Fruit fly (Drosophila melanogaster) whole organism, embryonic: Measurements from ENCODE around the gene tbc.

Experiments
- Ada2b ChIP-seq: fragments of 200-800 bp; sonication (Bioruptor generic); IDR thresholded peaks from 2 replicates; pipeline ENCODE4 v1.3.6; 2022; ENCODE audit warnings: missing biosample characterization, missing genetic modification characterization
- CG10979 ChIP-seq: fragments of 200-800 bp; sonication (Bioruptor generic); optimal IDR thresholded peaks from 2 replicates; lab custom pipeline; 2018; ENCODE audit warnings: missing biosample characterization, mild to moderate bottlenecking, missing genetic modification characterization, moderate library complexity
- CG12769 ChIP-seq: fragments of 200-800 bp; sonication (Bioruptor generic); optimal IDR thresholded peaks from 2 replicates; lab custom pipeline; 2019; ENCODE audit warnings: missing biosample characterization, mild to moderate bottlenecking, missing genetic modification characterization, moderate library complexity
- CG1602 ChIP-seq: fragments of 200-800 bp; sonication (Bioruptor generic); optimal IDR thresholded peaks from 3 replicates; lab custom pipeline; 2016; ENCODE audit warnings: missing biosample characterization, missing genetic modification characterization
- CG18262 ChIP-seq: fragments of 200-800 bp; optimal IDR thresholded peaks from 3 replicates; lab custom pipeline; 2019; ENCODE audit warnings: missing biosample characterization, mild to moderate bottlenecking, missing genetic modification characterization, moderate library complexity
- CG18599 ChIP-seq: fragments of 200-800 bp; sonication (Bioruptor generic); optimal IDR thresholded peaks from 3 replicates; lab custom pipeline; 2017; ENCODE audit warnings: missing biosample characterization, missing genetic modification characterization, mild to moderate bottlenecking, moderate library complexity, missing genetic modification reagents
- CG33213 ChIP-seq: fragments of 200-800 bp; sonication (Bioruptor generic); optimal IDR thresholded peaks from 3 replicates; lab custom pipeline; 2016; ENCODE audit warnings: missing biosample characterization, missing genetic modification characterization
- CG33557 ChIP-seq: fragments of 200-800 bp; sonication (Bioruptor generic); optimal IDR thresholded peaks from 2 replicates; lab custom pipeline; 2019; ENCODE audit warnings: missing biosample characterization, mild to moderate bottlenecking, missing genetic modification characterization, moderate library complexity
- CG34376 ChIP-seq: fragments of 200-800 bp; sonication (Bioruptor generic); optimal IDR thresholded peaks from 2 replicates; lab custom pipeline; 2018; ENCODE audit warnings: missing biosample characterization, mild to moderate bottlenecking, missing genetic modification characterization
- CG42726 ChIP-seq: fragments of 200-800 bp; sonication (Bioruptor generic); IDR thresholded peaks from 2 replicates; pipeline ENCODE4 v1.3.6; 2022; ENCODE audit warnings: missing biosample characterization, missing genetic modification characterization; ENCODE audit not compliant: partially characterized antibody
- CG7357 ChIP-seq: fragments of 200-800 bp; sonication (Bioruptor generic); IDR thresholded peaks from 3 replicates; pipeline ENCODE4 v1.3.6; 2022; ENCODE audit warnings: missing biosample characterization, missing genetic modification characterization
- CG7987 ChIP-seq: fragments of 200-800 bp; sonication (Bioruptor generic); optimal IDR thresholded peaks from 2 replicates; lab custom pipeline; 2018; ENCODE audit warnings: missing biosample characterization, mild to moderate bottlenecking, missing genetic modification characterization, moderate library complexity
- CG9437 ChIP-seq: fragments of 200-800 bp; sonication (Bioruptor generic); optimal IDR thresholded peaks from 2 replicates; lab custom pipeline; 2018; ENCODE audit warnings: missing biosample characterization, mild to moderate bottlenecking, missing genetic modification characterization
- CG9727 ChIP-seq: fragments of 200-800 bp; sonication (Bioruptor generic); optimal IDR thresholded peaks from 3 replicates; lab custom pipeline; 2017; ENCODE audit warnings: missing biosample characterization, mild to moderate bottlenecking, missing genetic modification characterization
- CHES-1-like ChIP-seq: fragments of 200-800 bp; sonication (Bioruptor generic); optimal IDR thresholded peaks from 2 replicates; lab custom pipeline; 2016; ENCODE audit warnings: missing biosample characterization, missing genetic modification characterization
- E2f2 ChIP-seq: fragments of 200-800 bp; sonication (Bioruptor generic); IDR thresholded peaks from 2 replicates; pipeline ENCODE4 v1.3.6; 2022; ENCODE audit warnings: missing biosample characterization, missing genetic modification characterization
- Fer1 ChIP-seq: fragments of 200-800 bp; sonication (Bioruptor generic); optimal IDR thresholded peaks from 2 replicates; lab custom pipeline; 2017; ENCODE audit warnings: missing biosample characterization, mild to moderate bottlenecking, missing genetic modification characterization
- HLH3B ChIP-seq: fragments of 200-800 bp; sonication (Bioruptor generic); IDR thresholded peaks from 2 replicates; pipeline ENCODE4 v1.3.6; 2022; ENCODE audit warnings: missing biosample characterization, missing genetic modification characterization
- HmgD ChIP-seq: fragments of 200-800 bp; sonication (Bioruptor generic); optimal IDR thresholded peaks from 3 replicates; lab custom pipeline; 2016; ENCODE audit warnings: missing biosample characterization, missing genetic modification characterization
- Hmr ChIP-seq: fragments of 200-800 bp; sonication (Bioruptor generic); optimal IDR thresholded peaks from 3 replicates; lab custom pipeline; 2017; ENCODE audit warnings: mild to moderate bottlenecking, missing biosample characterization, missing genetic modification reagents, missing genetic modification characterization
- Mrtf ChIP-seq: fragments of 200-800 bp; sonication (Bioruptor generic); IDR thresholded peaks from 3 replicates; pipeline ENCODE4 v1.3.6; 2022; ENCODE audit warnings: missing biosample characterization, missing genetic modification characterization
- Myb ChIP-seq: fragments of 200-800 bp; sonication (Bioruptor generic); optimal IDR thresholded peaks from 2 replicates; lab custom pipeline; 2016; ENCODE audit warnings: missing biosample characterization, missing genetic modification characterization
- Six4 ChIP-seq: fragments of 200-800 bp; sonication (Bioruptor generic); optimal IDR thresholded peaks from 2 replicates; lab custom pipeline; 2016; ENCODE audit warnings: missing biosample characterization, missing genetic modification characterization
- Sox102F ChIP-seq: fragments of 200-800 bp; sonication (Bioruptor generic); optimal IDR thresholded peaks from 2 replicates; lab custom pipeline; 2018; ENCODE audit warnings: missing biosample characterization, mild to moderate bottlenecking, missing genetic modification characterization, moderate library complexity
- Sry-δ ChIP-seq: fragments of 200-800 bp; sonication (Bioruptor generic); optimal IDR thresholded peaks from 2 replicates; lab custom pipeline; 2016; ENCODE audit warnings: missing biosample characterization, missing genetic modification characterization
- Vsx1 ChIP-seq: fragments of 200-800 bp; sonication (Bioruptor generic); optimal IDR thresholded peaks from 2 replicates; lab custom pipeline; 2017; ENCODE audit warnings: missing biosample characterization, mild to moderate bottlenecking, missing genetic modification characterization, missing genetic modification reagents
- Xrp1 ChIP-seq: fragments of 200-800 bp; sonication (Bioruptor generic); IDR thresholded peaks from 2 replicates; pipeline ENCODE4 v1.3.6; 2022; ENCODE audit warnings: missing biosample characterization, missing genetic modification characterization
- amos ChIP-seq: fragments of 200-800 bp; sonication (Bioruptor generic); IDR thresholded peaks from 2 replicates; pipeline ENCODE4 v1.3.6; 2022; ENCODE audit warnings: missing biosample characterization, missing genetic modification characterization; ENCODE audit not compliant: partially characterized antibody
- ase ChIP-seq: fragments of 200-800 bp; sonication (Bioruptor generic); IDR thresholded peaks from 3 replicates; pipeline ENCODE4 v1.3.6; 2022; ENCODE audit warnings: missing biosample characterization, missing genetic modification characterization
- az2 ChIP-seq: fragments of 200-800 bp; sonication (Bioruptor generic); optimal IDR thresholded peaks from 3 replicates; lab custom pipeline; 2016; ENCODE audit warnings: missing biosample characterization, missing genetic modification characterization
- bab2 ChIP-seq: fragments of 200-800 bp; sonication (Bioruptor generic); optimal IDR thresholded peaks from 2 replicates; lab custom pipeline; 2016; ENCODE audit warnings: missing biosample characterization, missing genetic modification characterization
- dati ChIP-seq: fragments of 200-800 bp; sonication (Bioruptor generic); IDR thresholded peaks from 2 replicates; pipeline ENCODE4 v1.3.6; 2022; ENCODE audit warnings: missing biosample characterization, missing genetic modification characterization
- dysf ChIP-seq: fragments of 200-800 bp; sonication (Bioruptor generic); IDR thresholded peaks from 3 replicates; pipeline ENCODE4 v1.3.6; 2022; ENCODE audit warnings: missing biosample characterization, missing genetic modification characterization
- fd96Cb ChIP-seq: fragments of 200-800 bp; sonication (Bioruptor generic); optimal IDR thresholded peaks from 2 replicates; lab custom pipeline; 2018; ENCODE audit warnings: missing biosample characterization, mild to moderate bottlenecking, missing genetic modification characterization, moderate library complexity
- gt ChIP-seq: fragments of 200-800 bp; sonication (Bioruptor generic); IDR thresholded peaks from 2 replicates; pipeline ENCODE4 v1.3.6; 2022; ENCODE audit warnings: missing biosample characterization, missing genetic modification characterization
- hb ChIP-seq: fragments of 200-800 bp; sonication (Bioruptor generic); IDR thresholded peaks from 3 replicates; pipeline ENCODE4 v1.3.6; 2022; ENCODE audit warnings: missing biosample characterization, missing genetic modification characterization; ENCODE audit not compliant: partially characterized antibody
- inv ChIP-seq: fragments of 200-800 bp; sonication (Bioruptor generic); IDR thresholded peaks from 2 replicates; pipeline ENCODE4 v1.3.6; 2022; ENCODE audit warnings: missing biosample characterization, missing genetic modification characterization; ENCODE audit not compliant: partially characterized antibody
- lilli ChIP-seq: fragments of 200-800 bp; sonication (Bioruptor generic); optimal IDR thresholded peaks from 3 replicates; lab custom pipeline; 2016; ENCODE audit warnings: missing biosample characterization, missing genetic modification characterization
- lov ChIP-seq, 2 experiments: fragments of 200-800 bp in 1 of 2; fragments of >200 bp in 1 of 2; sonication (Bioruptor generic) in 1 of 2; IDR thresholded peaks in 1 of 2; optimal IDR thresholded peaks in 1 of 2; 2 replicates in 1 of 2; 3 replicates in 1 of 2; pipeline versions ENCODE4 v1.3.6 to Lab custom; 2017 to 2022; ENCODE audit warnings: missing biosample characterization in 1 of 2, missing genetic modification characterization in 1 of 2
- mam ChIP-seq: fragments of 200-800 bp; sonication (Bioruptor generic); optimal IDR thresholded peaks from 3 replicates; lab custom pipeline; 2016; ENCODE audit warnings: missing biosample characterization, missing genetic modification characterization
- org-1 ChIP-seq: fragments of 200-800 bp; sonication (Bioruptor generic); optimal IDR thresholded peaks from 2 replicates; lab custom pipeline; 2017; ENCODE audit warnings: missing biosample characterization, missing genetic modification characterization
- pzg ChIP-seq: fragments of 200-800 bp; sonication (Bioruptor generic); optimal IDR thresholded peaks from 3 replicates; lab custom pipeline; 2018; ENCODE audit warnings: missing biosample characterization, mild to moderate bottlenecking, missing genetic modification characterization, moderate library complexity
- rib ChIP-seq: fragments of 200-800 bp; sonication (Bioruptor generic); IDR thresholded peaks from 2 replicates; pipeline ENCODE4 v1.3.6; 2022; ENCODE audit warnings: missing biosample characterization, missing genetic modification characterization
- ro ChIP-seq: fragments of 200-800 bp; sonication (Bioruptor generic); IDR thresholded peaks from 2 replicates; pipeline ENCODE4 v1.3.6; 2022; ENCODE audit warnings: missing biosample characterization, missing genetic modification characterization
- row ChIP-seq: fragments of 200-800 bp; sonication (Bioruptor generic); IDR thresholded peaks from 3 replicates; pipeline ENCODE4 v1.3.6; 2022; ENCODE audit warnings: missing biosample characterization, missing genetic modification characterization
- scrt ChIP-seq: fragments of 200-800 bp; sonication (Bioruptor generic); optimal IDR thresholded peaks from 2 replicates; lab custom pipeline; 2018; ENCODE audit warnings: missing biosample characterization, mild to moderate bottlenecking, missing genetic modification characterization, moderate library complexity
- seq ChIP-seq: fragments of 200-800 bp; sonication (Bioruptor generic); IDR thresholded peaks from 2 replicates; pipeline ENCODE4 v1.3.6; 2022; ENCODE audit warnings: missing biosample characterization, missing genetic modification characterization
- sima ChIP-seq: fragments of 200-800 bp; sonication (Bioruptor generic); optimal IDR thresholded peaks from 2 replicates; lab custom pipeline; 2016; ENCODE audit warnings: missing biosample characterization, missing genetic modification characterization

The tbc gene

dm6 chrX:20433345-20434332 lies 15.5 kb upstream of the tbc start, which contains the start of gene CG1695 (continued):
- no peak for TF ChIP-seq org-1 (GFP tag; lab: Kevin White, UChicago)
- no peak for TF ChIP-seq HmgD (GFP tag; lab: Kevin White, UChicago)
- no peak for TF ChIP-seq dati (GFP tag; lab: Robert Waterston, UW)
- peak; percentile 30 for TF ChIP-seq CG9727
- TF ChIP-seq CG12769, result no peak
- peak; percentile 51 for TF ChIP-seq CG9437
- TF ChIP-seq ro (GFP tag; lab: Robert Waterston, UW), result no peak
- peak; percentile 29 for TF ChIP-seq CG18599 (GFP tag; lab: Kevin White, UChicago)
- TF ChIP-seq Sox102F (GFP tag; lab: Kevin White, UChicago), result no peak
- TF ChIP-seq Six4 (GFP tag; lab: Kevin White, UChicago), result no peak
- no peak for TF ChIP-seq rib (GFP tag; lab: Robert Waterston, UW)
- TF ChIP-seq CG10979 (tag; lab: Kevin White, UChicago), result peak; percentile 2
- no peak for TF ChIP-seq CG33557 (GFP tag; lab: Kevin White, UChicago)
- peak; percentile 23 for TF ChIP-seq pzg (GFP tag; lab: Kevin White, UChicago)
- TF ChIP-seq CHES-1-like, result peak; percentile 18
- TF ChIP-seq ase (GFP tag; lab: Robert Waterston, UW), result no peak
- TF ChIP-seq E2f2 (GFP tag; lab: Robert Waterston, UW), result peak; percentile 35; the same call in 1 of the 2 replicates
- 0 out of 2 replicates have a peak, but pooled peaks have one; percentile 29 for TF ChIP-seq amos (GFP tag; lab: Robert Waterston, UW)
- TF ChIP-seq lov (optimal IDR thresholded peaks at IDR 0.05; lab: Kevin White, UChicago), result no peak
- TF ChIP-seq lov (GFP tag; IDR thresholded peaks at IDR 0.05; lab: Robert Waterston, UW), result no peak
- TF ChIP-seq CG34376 (GFP tag; lab: Kevin White, UChicago), result no peak
- TF ChIP-seq CG33213 (GFP tag; lab: Kevin White, UChicago), result no peak
- TF ChIP-seq Sry-δ (GFP tag; lab: Kevin White, UChicago), result peak; percentile 3
- no peak for TF ChIP-seq CG7987 (GFP tag; lab: Kevin White, UChicago)
- TF ChIP-seq Mrtf (GFP tag; lab: Robert Waterston, UW), result no peak
- no peak for TF ChIP-seq gt (GFP tag; lab: Robert Waterston, UW)
- no peak for TF ChIP-seq hb (GFP tag; lab: Robert Waterston, UW)
- no peak for TF ChIP-seq Vsx1
- 0 out of 3 replicates have a peak, but pooled peaks have one; percentile 28 for TF ChIP-seq dysf (GFP tag; lab: Robert Waterston, UW)
- no peak for TF ChIP-seq inv (GFP tag; lab: Robert Waterston, UW)
- TF ChIP-seq Ada2b (GFP tag; lab: Robert Waterston, UW), result no peak
- TF ChIP-seq CG18262, result peak; percentile 17
- TF ChIP-seq Fer1 (GFP tag; lab: Kevin White, UChicago), result no peak
- TF ChIP-seq fd96Cb (tag; lab: Kevin White, UChicago), result no peak
- 0 out of 2 replicates have a peak, but pooled peaks have one; percentile 23 for TF ChIP-seq HLH3B (GFP tag; lab: Robert Waterston, UW)
- TF ChIP-seq mam (GFP tag; lab: Kevin White, UChicago), result peak; percentile 17
- peak; percentile 3 for TF ChIP-seq CG1602 (GFP tag; lab: Kevin White, UChicago)
- no peak for TF ChIP-seq Hmr (GFP tag; lab: Kevin White, UChicago)
- no peak for TF ChIP-seq CG42726
- TF ChIP-seq az2, result no peak
- no peak for TF ChIP-seq Xrp1
- peak; percentile 60 for TF ChIP-seq row (GFP tag; lab: Robert Waterston, UW)
- TF ChIP-seq bab2 (GFP tag; lab: Kevin White, UChicago), result peak; percentile 24
- TF ChIP-seq scrt (GFP tag; lab: Kevin White, UChicago), result peak; percentile 17
- TF ChIP-seq CG7357 (GFP tag; lab: Robert Waterston, UW), result 0 out of 3 replicates have a peak, but pooled peaks have one; percentile 5
- peak; percentile 47 for TF ChIP-seq lilli
- no peak for TF ChIP-seq sima
- no peak for TF ChIP-seq seq (GFP tag; lab: Robert Waterston, UW)
- TF ChIP-seq Myb, result peak; percentile 22
